Fruit fly (Drosophila melanogaster) whole organism, embryonic: Measurements from ENCODE around the gene Mtr3.

Experiments
- BEAF-32 ChIP-seq: fragments of 200-800 bp; sonication (Bioruptor generic); optimal IDR thresholded peaks from 3 replicates; lab custom pipeline; 2017; ENCODE audit warnings: missing biosample characterization, missing genetic modification characterization, mild to moderate bottlenecking, moderate library complexity, missing genetic modification reagents
- CG10431 ChIP-seq: fragments of 200-800 bp; sonication (Bioruptor generic); optimal IDR thresholded peaks from 3 replicates; lab custom pipeline; 2018; ENCODE audit warnings: missing biosample characterization, mild to moderate bottlenecking, missing genetic modification characterization
- CG11247 ChIP-seq: fragments of 200-800 bp; sonication (Bioruptor generic); IDR thresholded peaks from 2 replicates; pipeline ENCODE4 v1.3.6; 2022; ENCODE audit warnings: missing biosample characterization, missing genetic modification characterization
- CG12219 ChIP-seq: fragments of 200-800 bp; sonication (Bioruptor generic); optimal IDR thresholded peaks from 3 replicates; lab custom pipeline; 2018; ENCODE audit warnings: missing biosample characterization, mild to moderate bottlenecking, missing genetic modification characterization
- CG13296 ChIP-seq: fragments of 200-800 bp; sonication (Bioruptor generic); optimal IDR thresholded peaks from 3 replicates; lab custom pipeline; 2018; ENCODE audit warnings: missing biosample characterization, mild to moderate bottlenecking, missing genetic modification characterization
- CG1602 ChIP-seq: fragments of 200-800 bp; sonication (Bioruptor generic); optimal IDR thresholded peaks from 3 replicates; lab custom pipeline; 2016; ENCODE audit warnings: missing biosample characterization, missing genetic modification characterization
- CG16779 ChIP-seq: fragments of 200-800 bp; sonication (Bioruptor generic); IDR thresholded peaks from 2 replicates; pipeline ENCODE4 v1.3.6; 2022; ENCODE audit warnings: missing biosample characterization, missing genetic modification characterization
- CG2116 ChIP-seq: fragments of 200-800 bp; sonication (Bioruptor generic); optimal IDR thresholded peaks from 3 replicates; lab custom pipeline; 2018; ENCODE audit warnings: missing biosample characterization, mild to moderate bottlenecking, missing genetic modification characterization
- CG31441 ChIP-seq: fragments of 200-800 bp; sonication (Bioruptor generic); IDR thresholded peaks from 2 replicates; pipeline ENCODE4 v1.3.6; 2022; ENCODE audit warnings: missing biosample characterization, missing genetic modification characterization
- CG4282 ChIP-seq: fragments of 200-800 bp; sonication (Bioruptor generic); optimal IDR thresholded peaks from 2 replicates; lab custom pipeline; 2016; ENCODE audit warnings: missing biosample characterization, missing genetic modification characterization
- CG6272 ChIP-seq: fragments of 200-800 bp; sonication (Bioruptor generic); IDR thresholded peaks from 2 replicates; pipeline ENCODE4 v1.3.6; 2022; ENCODE audit warnings: missing biosample characterization, missing genetic modification characterization
- CG6654 ChIP-seq: fragments of 200-800 bp; sonication (Bioruptor generic); optimal IDR thresholded peaks from 2 replicates; lab custom pipeline; 2017; ENCODE audit warnings: missing biosample characterization, mild to moderate bottlenecking, missing genetic modification characterization
- CG6689 ChIP-seq: fragments of 200-800 bp; sonication (Bioruptor generic); IDR thresholded peaks from 2 replicates; pipeline ENCODE4 v1.3.6; 2022; ENCODE audit warnings: missing biosample characterization, missing genetic modification characterization
- CG6813 ChIP-seq: fragments of 200-800 bp; sonication (Bioruptor generic); optimal IDR thresholded peaks from 2 replicates; lab custom pipeline; 2017; ENCODE audit warnings: missing biosample characterization, missing genetic modification characterization, mild to moderate bottlenecking, moderate library complexity, missing genetic modification reagents
- CG8765 ChIP-seq: fragments of 200-800 bp; sonication (Bioruptor generic); IDR thresholded peaks from 2 replicates; pipeline ENCODE4 v1.3.6; 2022; ENCODE audit warnings: missing biosample characterization, missing genetic modification characterization
- CG9609 ChIP-seq: fragments of 200-800 bp; sonication (Bioruptor generic); optimal IDR thresholded peaks from 3 replicates; lab custom pipeline; 2016; ENCODE audit warnings: missing biosample characterization, missing genetic modification characterization
- CHES-1-like ChIP-seq: fragments of 200-800 bp; sonication (Bioruptor generic); optimal IDR thresholded peaks from 2 replicates; lab custom pipeline; 2016; ENCODE audit warnings: missing biosample characterization, missing genetic modification characterization
- CkIIα-i1 ChIP-seq: fragments of 200-800 bp; sonication (Bioruptor generic); IDR thresholded peaks from 2 replicates; pipeline ENCODE4 v1.3.6; 2022; ENCODE audit warnings: missing biosample characterization, missing genetic modification characterization
- Doc3 ChIP-seq: fragments of 200-800 bp; sonication (Bioruptor generic); IDR thresholded peaks from 3 replicates; pipeline ENCODE4 v1.3.6; 2022; ENCODE audit warnings: missing biosample characterization, missing genetic modification characterization; ENCODE audit not compliant: partially characterized antibody
- GATAe ChIP-seq: fragments of 200-800 bp; sonication (Bioruptor generic); conservative IDR thresholded peaks from 2 replicates; pipeline ENCODE4 v1.3.6; 2022; ENCODE audit warnings: missing biosample characterization, missing genetic modification characterization
- H2.0 ChIP-seq: fragments of 200-800 bp; sonication (Bioruptor generic); IDR thresholded peaks from 2 replicates; pipeline ENCODE4 v1.3.6; 2022; ENCODE audit warnings: missing biosample characterization, missing genetic modification characterization
- HLH4C ChIP-seq: fragments of 200-800 bp; sonication (Bioruptor generic); IDR thresholded peaks from 3 replicates; pipeline ENCODE4 v1.3.6; 2022; ENCODE audit warnings: missing biosample characterization, missing genetic modification characterization; ENCODE audit not compliant: partially characterized antibody
- Hsf ChIP-seq: fragments of 200-800 bp; sonication (Bioruptor generic); optimal IDR thresholded peaks from 3 replicates; lab custom pipeline; 2016; ENCODE audit warnings: missing biosample characterization, missing genetic modification characterization
- MTF-1 ChIP-seq: fragments of 200-800 bp; sonication (Bioruptor generic); optimal IDR thresholded peaks from 2 replicates; lab custom pipeline; 2018; ENCODE audit warnings: missing biosample characterization, mild to moderate bottlenecking, missing genetic modification characterization, borderline replicate concordance
- Meics ChIP-seq: fragments of 200-800 bp; sonication (Bioruptor generic); optimal IDR thresholded peaks from 2 replicates; lab custom pipeline; 2017; ENCODE audit warnings: missing biosample characterization, mild to moderate bottlenecking, missing genetic modification characterization
- NC2β ChIP-seq: fragments of 200-800 bp; sonication (Bioruptor generic); optimal IDR thresholded peaks from 2 replicates; lab custom pipeline; 2016; ENCODE audit warnings: missing biosample characterization, missing genetic modification characterization
- NFAT ChIP-seq: fragments of 200-800 bp; sonication (Bioruptor generic); IDR thresholded peaks from 2 replicates; pipeline ENCODE4 v1.3.6; 2022; ENCODE audit warnings: missing biosample characterization, missing genetic modification characterization
- Oli ChIP-seq: fragments of 200-800 bp; sonication (Bioruptor generic); optimal IDR thresholded peaks from 2 replicates; lab custom pipeline; 2018; ENCODE audit warnings: missing biosample characterization, mild to moderate bottlenecking, missing genetic modification characterization, moderate library complexity
- Optix ChIP-seq: fragments of 200-800 bp; sonication (Bioruptor generic); IDR thresholded peaks from 3 replicates; pipeline ENCODE4 v1.3.6; 2022; ENCODE audit warnings: missing biosample characterization, missing genetic modification characterization
- Spps ChIP-seq: fragments of 200-800 bp; sonication (Bioruptor generic); optimal IDR thresholded peaks from 2 replicates; lab custom pipeline; 2018; ENCODE audit warnings: missing biosample characterization, mild to moderate bottlenecking, missing genetic modification characterization
- Taf1 ChIP-seq: fragments of 200-800 bp; sonication (Bioruptor generic); IDR thresholded peaks from 2 replicates; pipeline ENCODE4 v1.3.6; 2022; ENCODE audit warnings: missing biosample characterization, missing genetic modification characterization
- br ChIP-seq: fragments of >200 bp; optimal IDR thresholded peaks from 2 replicates; lab custom pipeline; 2017
- danr ChIP-seq: fragments of 200-800 bp; sonication (Bioruptor generic); IDR thresholded peaks from 2 replicates; pipeline ENCODE4 v1.3.6; 2022; ENCODE audit warnings: missing biosample characterization, missing genetic modification characterization
- fd64A ChIP-seq: fragments of 200-800 bp; sonication (Bioruptor generic); optimal IDR thresholded peaks from 3 replicates; lab custom pipeline; 2018; ENCODE audit warnings: missing biosample characterization, mild to moderate bottlenecking, missing genetic modification characterization
- gce ChIP-seq: fragments of 200-800 bp; sonication (Bioruptor generic); IDR thresholded peaks from 3 replicates; pipeline ENCODE4 v1.3.6; 2022; ENCODE audit warnings: missing biosample characterization, missing genetic modification characterization
- grau ChIP-seq: fragments of 200-800 bp; optimal IDR thresholded peaks from 3 replicates; lab custom pipeline; 2019; ENCODE audit warnings: missing biosample characterization, mild to moderate bottlenecking, missing genetic modification characterization, moderate library complexity
- hkb ChIP-seq, 2 experiments: fragments of 200-800 bp in 1 of 2; fragments of >200 bp in 1 of 2; sonication (Bioruptor generic) in 1 of 2; IDR thresholded peaks in 1 of 2; optimal IDR thresholded peaks in 1 of 2; 2 replicates each; pipeline versions ENCODE4 v1.3.6 to Lab custom; 2017 to 2022; ENCODE audit warnings: missing biosample characterization in 1 of 2, missing genetic modification characterization in 1 of 2
- kay ChIP-seq: fragments of 200-800 bp; sonication (Bioruptor generic); optimal IDR thresholded peaks from 2 replicates; lab custom pipeline; 2016; ENCODE audit warnings: missing biosample characterization, missing genetic modification characterization
- kni ChIP-seq: fragments of 200-800 bp; sonication (Bioruptor generic); optimal IDR thresholded peaks from 3 replicates; lab custom pipeline; 2017; ENCODE audit warnings: mild to moderate bottlenecking, missing biosample characterization, missing genetic modification reagents, missing genetic modification characterization
- nmo ChIP-seq: fragments of 200-800 bp; sonication (Bioruptor generic); optimal IDR thresholded peaks from 2 replicates; lab custom pipeline; 2018; ENCODE audit warnings: missing biosample characterization, mild to moderate bottlenecking, missing genetic modification characterization, moderate library complexity
- odd ChIP-seq: fragments of 200-800 bp; sonication (Bioruptor generic); optimal IDR thresholded peaks from 2 replicates; lab custom pipeline; 2017; ENCODE audit warnings: missing biosample characterization, mild to moderate bottlenecking, missing genetic modification characterization
- pros ChIP-seq: fragments of 200-800 bp; sonication (Bioruptor generic); optimal IDR thresholded peaks from 3 replicates; lab custom pipeline; 2019; ENCODE audit warnings: missing biosample characterization, mild to moderate bottlenecking, missing genetic modification characterization, moderate library complexity
- scrt ChIP-seq: fragments of 200-800 bp; sonication (Bioruptor generic); optimal IDR thresholded peaks from 2 replicates; lab custom pipeline; 2018; ENCODE audit warnings: missing biosample characterization, mild to moderate bottlenecking, missing genetic modification characterization, moderate library complexity
- sob ChIP-seq: fragments of 200-800 bp; sonication (Bioruptor generic); IDR thresholded peaks from 2 replicates; pipeline ENCODE4 v1.3.6; 2022; ENCODE audit warnings: missing biosample characterization, missing genetic modification characterization
- tio ChIP-seq: fragments of 200-800 bp; sonication (Bioruptor generic); optimal IDR thresholded peaks from 2 replicates; lab custom pipeline; 2017; ENCODE audit warnings: missing biosample characterization, missing genetic modification characterization, inconsistent platforms
- trem ChIP-seq: fragments of 200-800 bp; optimal IDR thresholded peaks from 3 replicates; lab custom pipeline; 2019; ENCODE audit warnings: missing biosample characterization, mild to moderate bottlenecking, missing genetic modification characterization, moderate library complexity
- trh ChIP-seq: fragments of 200-800 bp; sonication (Bioruptor generic); optimal IDR thresholded peaks from 2 replicates; lab custom pipeline; 2016; ENCODE audit warnings: missing biosample characterization, missing genetic modification characterization
- unpg ChIP-seq: fragments of 200-800 bp; sonication (Bioruptor generic); optimal IDR thresholded peaks from 3 replicates; lab custom pipeline; 2018; ENCODE audit warnings: missing biosample characterization, mild to moderate bottlenecking, missing genetic modification characterization, moderate library complexity
- wor ChIP-seq: fragments of 200-800 bp; sonication (Bioruptor generic); IDR thresholded peaks from 2 replicates; pipeline ENCODE4 v1.3.6; 2022; ENCODE audit warnings: missing biosample characterization, missing genetic modification characterization

The Mtr3 gene

dm6 chr3L:19870843-19871666, 42.5 kb downstream of the Mtr3 start, which contains the start of the genes Rab8 and Usp32 (continued):
- peak; percentile 32 for TF ChIP-seq NC2β (GFP tag; lab: Kevin White, UChicago)
- TF ChIP-seq tio: no peak
- TF ChIP-seq trh (GFP tag; lab: Kevin White, UChicago): no peak
- TF ChIP-seq Oli: no peak
- peak; percentile 84 for TF ChIP-seq trem (tag; lab: Kevin White, UChicago)
- TF ChIP-seq kay (GFP tag; lab: Kevin White, UChicago): peak; percentile 50
- TF ChIP-seq GATAe (GFP tag; lab: Robert Waterston, UW): no peak
- TF ChIP-seq grau (tag; lab: Kevin White, UChicago): peak; percentile 61
- TF ChIP-seq CHES-1-like (GFP tag; lab: Kevin White, UChicago): peak; percentile 86
- peak; percentile 81 for TF ChIP-seq HLH4C (GFP tag; lab: Robert Waterston, UW)
- peak; percentile 39; the same call in 1 of the 2 replicates for TF ChIP-seq H2.0 (GFP tag; lab: Robert Waterston, UW)
- peak; percentile 69 for TF ChIP-seq Doc3 (GFP tag; lab: Robert Waterston, UW)
- TF ChIP-seq CG13296 (GFP tag; lab: Kevin White, UChicago): peak; percentile 64
- TF ChIP-seq CG31441: peak; percentile 54; the same call in 1 of the 2 replicates
- peak; percentile 20 for TF ChIP-seq CG1602
- no peak for TF ChIP-seq kni
- 0 out of 2 replicates have a peak, but pooled peaks have one; percentile 6 for TF ChIP-seq danr (GFP tag; lab: Robert Waterston, UW)
- peak; percentile 64 for TF ChIP-seq CG9609 (GFP tag; lab: Kevin White, UChicago)
- no peak for TF ChIP-seq wor (GFP tag; lab: Robert Waterston, UW)
- peak; percentile 61 for TF ChIP-seq Meics (GFP tag; lab: Kevin White, UChicago)
- no peak for TF ChIP-seq CG11247 (GFP tag; lab: Robert Waterston, UW)
- peak; percentile 62 for TF ChIP-seq scrt
- TF ChIP-seq CG16779 (GFP tag; lab: Robert Waterston, UW): no peak
- peak; percentile 94 for TF ChIP-seq BEAF-32
- no peak for TF ChIP-seq pros
- no peak for TF ChIP-seq CkIIα-i1 (GFP tag; lab: Robert Waterston, UW)
- 0 out of 2 replicates have a peak, but pooled peaks have one; percentile 6 for TF ChIP-seq CG6689 (GFP tag; lab: Robert Waterston, UW)
- peak; percentile 90 for TF ChIP-seq CG2116 (GFP tag; lab: Kevin White, UChicago)
- TF ChIP-seq CG10431 (GFP tag; lab: Kevin White, UChicago): peak; percentile 32
- TF ChIP-seq Optix (GFP tag; lab: Robert Waterston, UW): 0 out of 3 replicates have a peak, but pooled peaks have one; percentile 43
- TF ChIP-seq odd (GFP tag; lab: Kevin White, UChicago): peak; percentile 13
- TF ChIP-seq sob (GFP tag; lab: Robert Waterston, UW): peak; percentile 87
- TF ChIP-seq nmo: peak; percentile 61
- TF ChIP-seq hkb (optimal IDR thresholded peaks at IDR 0.05; lab: Kevin White, UChicago): no peak
- no peak for TF ChIP-seq hkb (GFP tag; IDR thresholded peaks at IDR 0.05; lab: Robert Waterston, UW)
- TF ChIP-seq unpg (GFP tag; lab: Kevin White, UChicago): peak; percentile 41
- TF ChIP-seq br (lab: Kevin White, UChicago): no peak
- TF ChIP-seq fd64A (GFP tag; lab: Kevin White, UChicago): peak; percentile 31
- TF ChIP-seq MTF-1: peak; percentile 44
- no peak for TF ChIP-seq CG6272 (GFP tag; lab: Robert Waterston, UW)
- TF ChIP-seq CG4282: peak; percentile 47
- no peak for TF ChIP-seq CG12219 (GFP tag; lab: Kevin White, UChicago)
- TF ChIP-seq Spps (tag; lab: Kevin White, UChicago): no peak
- peak; percentile 81 for TF ChIP-seq NFAT (GFP tag; lab: Robert Waterston, UW)
- no peak for TF ChIP-seq CG6813 (GFP tag; lab: Kevin White, UChicago)
- no peak for TF ChIP-seq CG8765 (GFP tag; lab: Robert Waterston, UW)
- TF ChIP-seq CG6654 (GFP tag; lab: Kevin White, UChicago): no peak
- TF ChIP-seq gce (GFP tag; lab: Robert Waterston, UW): no peak
- TF ChIP-seq Taf1 (GFP tag; lab: Robert Waterston, UW): no peak
- peak; percentile 52 for TF ChIP-seq Hsf
